Worm (Caenorhabditis elegans) whole organism, L4/young adult: ENCODE results near the gene acs-2.

Experiments used
- W03F9.2 ChIP-seq: fragments of 150-350 bp; optimal IDR thresholded peaks from 2 replicates; lab custom pipeline; 2014; ENCODE audit warnings: missing biosample characterization, missing genetic modification characterization
- dao-5 ChIP-seq: sonication (generic microtip); optimal IDR thresholded peaks from 2 replicates; lab custom pipeline; 2016; ENCODE audit warnings: missing genotype, missing genetic modification characterization, moderate library complexity, missing compliant biosample characterization
- him-1 ChIP-seq: sonication (generic microtip); optimal IDR thresholded peaks from 2 replicates; lab custom pipeline; 2016; ENCODE audit warnings: missing genotype, missing genetic modification reagents, missing genetic modification characterization, missing compliant biosample characterization

DNA sequence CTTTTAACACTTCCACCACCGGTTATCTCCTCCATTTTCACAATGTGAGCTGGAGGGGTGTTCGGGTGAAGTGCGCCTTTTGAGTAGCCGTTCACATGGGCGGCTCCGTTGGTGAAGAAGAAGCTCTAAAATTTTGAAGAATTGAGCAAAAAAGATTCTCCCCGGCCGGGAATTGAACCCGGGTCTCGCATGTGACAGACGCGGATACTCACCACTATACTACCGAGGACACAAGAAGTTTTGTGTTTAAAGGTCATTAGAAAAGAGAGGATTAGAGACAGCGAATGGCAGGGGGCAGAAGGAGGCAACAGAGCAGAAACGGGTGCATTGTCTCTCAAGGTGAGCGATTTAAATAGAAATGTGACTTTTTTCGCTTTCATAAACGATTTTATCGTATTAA lies 15.6 kb upstream of the acs-2 start:
- TF ChIP-seq him-1 (tag; lab: Kevin White, UChicago) (peak; percentile 37), dao-5 (tag; lab: Kevin White, UChicago) (no peak), W03F9.2 (tag; lab: Kevin White, UChicago) (no peak)
